Worm (Caenorhabditis elegans) whole organism, young adult: ENCODE measurements around the gene ssp-33.
"Not testable (repeated sequence)": the region's sequence is repeated elsewhere in the genome, so short reads cannot be mapped to it uniquely, and the experiment has no call there.

ENCODE experiments used
- B0019.2 ChIP-seq: fragments of 200-800 bp; sonication (Bioruptor generic); conservative IDR thresholded peaks from 2 replicates; pipeline ENCODE4 v1.3.6; 2022; ENCODE audit warnings: missing genetic modification reagents, missing genetic modification characterization, missing compliant biosample characterization
- D2030.7 ChIP-seq: fragments of 200-800 bp; sonication (Bioruptor generic); IDR thresholded peaks from 2 replicates; pipeline ENCODE4 v1.3.6; 2022; ENCODE audit warnings: missing genetic modification reagents, missing genetic modification characterization, missing compliant biosample characterization
- F49E8.2 ChIP-seq: sonication (generic microtip); optimal IDR thresholded peaks from 3 replicates; lab custom pipeline; 2017; ENCODE audit warnings: missing genetic modification characterization, mild to moderate bottlenecking, missing compliant biosample characterization, antibody characterized with exemption, moderate library complexity; ENCODE audit not compliant: insufficient read depth
- F57C9.4 ChIP-seq: sonication (generic microtip); optimal IDR thresholded peaks from 2 replicates; lab custom pipeline; 2017; ENCODE audit warnings: mild to moderate bottlenecking, missing genetic modification characterization, missing compliant biosample characterization
- ZK185.1 ChIP-seq: sonication (generic microtip); optimal IDR thresholded peaks from 2 replicates; lab custom pipeline; 2016; ENCODE audit warnings: mild to moderate bottlenecking, missing genetic modification characterization, missing compliant biosample characterization; ENCODE audit not compliant: poor library complexity, severe bottlenecking
- ama-1 ChIP-seq, 3 experiments: fragments of 150-350 bp in 1 of 3; sonication (generic microtip) in 2 of 3; optimal IDR thresholded peaks; 2 replicates each; lab custom pipeline; 2014 to 2018; ENCODE audit warnings: missing biosample characterization in 2 of 3, missing genetic modification characterization in 2 of 3, missing genetic modification reagents in 2 of 3
- efl-1 ChIP-seq: fragments of 150-350 bp; optimal IDR thresholded peaks from 2 replicates; lab custom pipeline; 2014; ENCODE audit warnings: missing biosample characterization, missing genetic modification reagents, missing genetic modification characterization
- gei-17 ChIP-seq: fragments of 200-800 bp; sonication (Bioruptor generic); optimal IDR thresholded peaks from 2 replicates; lab custom pipeline; 2018; ENCODE audit warnings: mild to moderate bottlenecking, missing genetic modification characterization, missing compliant biosample characterization
- nhr-90 ChIP-seq: sonication (generic microtip); optimal IDR thresholded peaks from 2 replicates; lab custom pipeline; 2016; ENCODE audit warnings: missing genotype, mild to moderate bottlenecking, missing genetic modification characterization, missing compliant biosample characterization
- pha-4 ChIP-seq: fragments of 150-350 bp; sonication (generic microtip); optimal IDR thresholded peaks from 2 replicates; lab custom pipeline; 2014; ENCODE audit warnings: missing biosample characterization, missing genetic modification reagents, missing genetic modification characterization
- tbp1 ChIP-seq: fragments of 200-800 bp; sonication (Bioruptor generic); optimal IDR thresholded peaks from 2 replicates; lab custom pipeline; 2018; ENCODE audit warnings: mild to moderate bottlenecking, missing genetic modification characterization, missing compliant biosample characterization
- unc-130 ChIP-seq: sonication (generic microtip); optimal IDR thresholded peaks from 2 replicates; lab custom pipeline; 2016; ENCODE audit warnings: missing genetic modification reagents, missing genetic modification characterization, missing compliant biosample characterization
- zim-3 ChIP-seq: sonication (generic microtip); optimal IDR thresholded peaks from 2 replicates; lab custom pipeline; 2017; ENCODE audit warnings: mild to moderate bottlenecking, missing genetic modification characterization, moderate library complexity, missing compliant biosample characterization
- ztf-6 ChIP-seq: fragments of 200-800 bp; sonication (Bioruptor generic); IDR thresholded peaks from 2 replicates; pipeline ENCODE4 v1.3.6; 2022; ENCODE audit warnings: missing genetic modification reagents, missing genetic modification characterization, missing compliant biosample characterization

ce11 chrV:14750357-14750756 is 39.2 kb downstream of the ssp-33 start, which contains the start of gene nspa-10:
- not testable (repeated sequence) for TF ChIP-seq ztf-6 (GFP tag; lab: Robert Waterston, UW); nhr-90 (tag; lab: Kevin White, UChicago); unc-130 (GFP tag; lab: Kevin White, UChicago); D2030.7 (GFP tag; lab: Robert Waterston, UW); gei-17; ZK185.1; F57C9.4; F49E8.2 (tag; lab: Kevin White, UChicago); ama-1 (optimal IDR thresholded peaks at IDR 0.05; lab: Kevin White, UChicago); ama-1 (GFP tag; optimal IDR thresholded peaks at IDR 0.05; lab: Kevin White, UChicago); zim-3 (tag; lab: Kevin White, UChicago); B0019.2 (GFP tag; lab: Robert Waterston, UW); efl-1 (GFP tag; lab: Kevin White, UChicago); tbp1; pha-4
